Worm (Caenorhabditis elegans): ENCODE data around the gene istr-1.

ce11 chrV:12679292-12679691 lies 18.4 kb upstream of the istr-1 start:
- TF ChIP-seq pha-4 (tag; optimal IDR thresholded peaks at IDR 0.05): no peak
- no peak for TF ChIP-seq nhr-43 (tag; optimal IDR thresholded peaks at IDR 0.05; ENCODE audit: poor library complexity, severe bottlenecking)
- no peak for TF ChIP-seq R02D3.7 (tag; optimal IDR thresholded peaks at IDR 0.05)
- no peak for TF ChIP-seq skn-1 (tag; optimal IDR thresholded peaks at IDR 0.05)
